Fruit fly (Drosophila melanogaster): ENCODE data around the gene Dci.

Dci gene

DNA sequence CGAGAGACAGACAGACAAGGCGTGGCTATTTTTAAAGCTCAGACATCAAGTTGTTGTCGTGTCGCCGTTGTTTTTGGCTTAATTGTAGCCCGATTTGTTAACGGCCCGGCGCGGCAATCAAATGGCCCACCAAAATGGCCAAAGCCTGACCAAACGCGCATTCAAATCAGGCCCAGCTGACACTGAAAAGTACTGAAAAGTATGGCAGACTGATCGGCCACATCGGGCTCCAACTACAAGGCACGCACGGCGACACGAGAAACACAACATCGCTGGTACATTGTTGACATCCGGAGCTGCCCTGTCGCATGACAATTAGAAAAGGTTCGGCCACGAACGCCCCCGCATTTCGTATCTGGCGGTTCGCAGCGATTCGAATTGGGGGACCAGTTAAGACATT is 39.3 kb upstream of the Dci start (continued):
- no peak for TF ChIP-seq seq (GFP tag; IDR thresholded peaks at IDR 0.05)
- TF ChIP-seq ttk (GFP tag; IDR thresholded peaks at IDR 0.05) = 0 out of 2 replicates have a peak, but pooled peaks have one; percentile 7
- TF ChIP-seq insv (GFP tag; optimal IDR thresholded peaks at IDR 0.05) = no peak
- no peak for TF ChIP-seq CG2875 (GFP tag; optimal IDR thresholded peaks at IDR 0.05)
- no peak for TF ChIP-seq pnt (GFP tag; optimal IDR thresholded peaks at IDR 0.05)
- peak; percentile 52 for TF ChIP-seq CG10543 (GFP tag; optimal IDR thresholded peaks at IDR 0.05)
- no peak for TF ChIP-seq CG6254 (GFP tag; optimal IDR thresholded peaks at IDR 0.05)
- no peak for TF ChIP-seq Dll (GFP tag; IDR thresholded peaks at IDR 0.05; ENCODE audit: partially characterized antibody)
- peak; percentile 19; the same call in 1 of the 3 replicates for TF ChIP-seq ci (GFP tag; IDR thresholded peaks at IDR 0.05)
- no peak for TF ChIP-seq CG14441 (GFP tag; IDR thresholded peaks at IDR 0.05)
- TF ChIP-seq Taf1 (GFP tag; IDR thresholded peaks at IDR 0.05) = no peak
- no peak for TF ChIP-seq CG9609 (GFP tag; optimal IDR thresholded peaks at IDR 0.05)
- TF ChIP-seq Hmx (GFP tag; optimal IDR thresholded peaks at IDR 0.05) = no peak
- no peak for TF ChIP-seq CG9932 (GFP tag; IDR thresholded peaks at IDR 0.05)
- no peak for TF ChIP-seq scrt (GFP tag; optimal IDR thresholded peaks at IDR 0.05)
- TF ChIP-seq GATAe (GFP tag; conservative IDR thresholded peaks at IDR 0.05) = no peak
- no peak for TF ChIP-seq CG11398 (GFP tag; optimal IDR thresholded peaks at IDR 0.05)
- TF ChIP-seq eyg (GFP tag; optimal IDR thresholded peaks at IDR 0.05) = no peak
- no peak for TF ChIP-seq dm (GFP tag; optimal IDR thresholded peaks at IDR 0.05)
- TF ChIP-seq CG3995 (GFP tag; optimal IDR thresholded peaks at IDR 0.05) = no peak
- TF ChIP-seq CG18619 (GFP tag; optimal IDR thresholded peaks at IDR 0.05) = no peak
- TF ChIP-seq B-H2 (GFP tag; optimal IDR thresholded peaks at IDR 0.05) = no peak
- no peak for TF ChIP-seq CG6791 (GFP tag; IDR thresholded peaks at IDR 0.05; ENCODE audit: partially characterized antibody)
- TF ChIP-seq bab2 (GFP tag; optimal IDR thresholded peaks at IDR 0.05) = no peak
- TF ChIP-seq CG10147 (GFP tag; optimal IDR thresholded peaks at IDR 0.05) = no peak
- peak; percentile 56 for TF ChIP-seq CG13894 (tag; optimal IDR thresholded peaks at IDR 0.05)
- no peak for TF ChIP-seq pho (GFP tag; optimal IDR thresholded peaks at IDR 0.05)
- TF ChIP-seq p53 (GFP tag; optimal IDR thresholded peaks at IDR 0.05) = no peak
- no peak for TF ChIP-seq btn (GFP tag; optimal IDR thresholded peaks at IDR 0.05)
- no peak for TF ChIP-seq CG7987 (GFP tag; optimal IDR thresholded peaks at IDR 0.05)
- TF ChIP-seq D (optimal IDR thresholded peaks at IDR 0.05) = no peak
- TF ChIP-seq D (GFP tag; optimal IDR thresholded peaks at IDR 0.05) = no peak
- no peak for TF ChIP-seq CG31224 (GFP tag; IDR thresholded peaks at IDR 0.05)
- TF ChIP-seq Med (GFP tag) = peak; percentile 67
- TF ChIP-seq Awh (GFP tag; IDR thresholded peaks at IDR 0.05) = 0 out of 2 replicates have a peak, but pooled peaks have one; percentile 6
- no peak for TF ChIP-seq lola (GFP tag; optimal IDR thresholded peaks at IDR 0.05)
- TF ChIP-seq CG17186 (GFP tag; optimal IDR thresholded peaks at IDR 0.05) = no peak
- TF ChIP-seq grn (GFP tag; optimal IDR thresholded peaks at IDR 0.05) = no peak
- TF ChIP-seq CG4282 (GFP tag; optimal IDR thresholded peaks at IDR 0.05) = no peak
- TF ChIP-seq CG13624 (GFP tag; optimal IDR thresholded peaks at IDR 0.05) = no peak
- TF ChIP-seq dan (GFP tag; IDR thresholded peaks at IDR 0.05) = no peak
- TF ChIP-seq esg (GFP tag; conservative IDR thresholded peaks at IDR 0.05) = no peak
- no peak for TF ChIP-seq CG13424 (tag; optimal IDR thresholded peaks at IDR 0.05)
- TF ChIP-seq CG3726 (GFP tag; IDR thresholded peaks at IDR 0.05) = no peak
- no peak for TF ChIP-seq CG11695 (GFP tag; IDR thresholded peaks at IDR 0.05)
- no peak for TF ChIP-seq pum (GFP tag; optimal IDR thresholded peaks at IDR 0.05)
- no peak for TF ChIP-seq CG11093 (GFP tag; IDR thresholded peaks at IDR 0.05)
- TF ChIP-seq ham (GFP tag; IDR thresholded peaks at IDR 0.05) = no peak
- TF ChIP-seq CG11085 (GFP tag; IDR thresholded peaks at IDR 0.05) = no peak
- no peak for TF ChIP-seq Hey (tag; optimal IDR thresholded peaks at IDR 0.05)
- TF ChIP-seq ssp (GFP tag; IDR thresholded peaks at IDR 0.05) = no peak
- TF ChIP-seq chm (GFP tag; IDR thresholded peaks at IDR 0.05) = 0 out of 2 replicates have a peak, but pooled peaks have one; percentile 19
- TF ChIP-seq slou (GFP tag; optimal IDR thresholded peaks at IDR 0.05) = no peak

Data from whole organism, embryonic.